Worm (Caenorhabditis elegans) whole organism, L4 larva: Measurements from ENCODE around the gene gei-8.

Source experiments
- F26F4.8 ChIP-seq: fragments of 200-800 bp; sonication (Bioruptor generic); conservative IDR thresholded peaks from 2 replicates; pipeline ENCODE4 v1.3.6; 2022; ENCODE audit warnings: missing genetic modification characterization, missing compliant biosample characterization
- F37D6.2 ChIP-seq: sonication (generic microtip); optimal IDR thresholded peaks from 2 replicates; lab custom pipeline; 2016; ENCODE audit warnings: mild to moderate bottlenecking, missing genetic modification characterization, missing compliant biosample characterization
- F49E8.2 ChIP-seq: sonication (generic microtip); optimal IDR thresholded peaks from 2 replicates; lab custom pipeline; 2016; ENCODE audit warnings: missing compliant biosample characterization, mild to moderate bottlenecking, missing genetic modification characterization, borderline replicate concordance
- Y48G9A.11 ChIP-seq: fragments of 200-800 bp; sonication (Bioruptor generic); IDR thresholded peaks from 2 replicates; pipeline ENCODE4 v1.3.6; 2022; ENCODE audit warnings: missing genetic modification reagents, missing genetic modification characterization, missing compliant biosample characterization
- Y75B8A.6 ChIP-seq: fragments of 200-800 bp; sonication (Bioruptor generic); IDR thresholded peaks from 2 replicates; pipeline ENCODE4 v1.3.6; 2022; ENCODE audit warnings: missing genetic modification reagents, missing genetic modification characterization, missing compliant biosample characterization
- ZK546.5 ChIP-seq, 2 experiments: sonication (generic microtip); optimal IDR thresholded peaks; 2 replicates each; lab custom pipeline; 2017; ENCODE audit warnings: missing biosample characterization in 2 of 2, missing genetic modification characterization in 2 of 2
- aly-2 ChIP-seq: sonication (generic microtip); optimal IDR thresholded peaks from 2 replicates; lab custom pipeline; 2018; ENCODE audit warnings: missing biosample characterization, missing genetic modification characterization
- ama-1 ChIP-seq: fragments of 150-350 bp; optimal IDR thresholded peaks from 2 replicates; lab custom pipeline; 2014; ENCODE audit warnings: inconsistent platforms, mixed read lengths
- ceh-20 ChIP-seq: fragments of 200-800 bp; sonication (Bioruptor generic); IDR thresholded peaks from 2 replicates; pipeline ENCODE4 v1.3.6; 2022; ENCODE audit warnings: missing genetic modification reagents, missing genetic modification characterization, missing compliant biosample characterization
- ceh-44 ChIP-seq: fragments of 200-800 bp; sonication (Bioruptor generic); IDR thresholded peaks from 2 replicates; pipeline ENCODE4 v1.3.6; 2022; ENCODE audit warnings: missing genetic modification reagents, missing genetic modification characterization, missing compliant biosample characterization
- ceh-82 ChIP-seq: sonication (generic microtip); optimal IDR thresholded peaks from 2 replicates; lab custom pipeline; 2017; ENCODE audit warnings: missing biosample characterization, missing genetic modification characterization
- ces-1 ChIP-seq: fragments of 150-350 bp; sonication (generic microtip); optimal IDR thresholded peaks from 4 replicates; lab custom pipeline; 2014; ENCODE audit warnings: missing biosample characterization, missing genetic modification reagents, missing genetic modification characterization
- cey-2 ChIP-seq: sonication (generic microtip); optimal IDR thresholded peaks from 3 replicates; lab custom pipeline; 2017; ENCODE audit warnings: missing genetic modification characterization, mild to moderate bottlenecking, missing compliant biosample characterization, antibody characterized with exemption, borderline replicate concordance; ENCODE audit not compliant: insufficient read depth
- ctbp-1 ChIP-seq: fragments of 200-800 bp; sonication (Bioruptor generic); IDR thresholded peaks from 2 replicates; pipeline ENCODE4 v1.3.6; 2022; ENCODE audit warnings: missing genetic modification reagents, missing genetic modification characterization, missing compliant biosample characterization
- daf-12 ChIP-seq: fragments of 150-350 bp; optimal IDR thresholded peaks from 2 replicates; lab custom pipeline; 2014; ENCODE audit warnings: missing biosample characterization, missing genetic modification reagents, missing genetic modification characterization
- daf-16 ChIP-seq, 3 experiments: sonication (generic microtip); optimal IDR thresholded peaks; 2 replicates each; lab custom pipeline; 2016 to 2017; ENCODE audit warnings: missing genetic modification characterization in 3 of 3, missing genetic modification reagents in 3 of 3, mild to moderate bottlenecking in 2 of 3, missing compliant biosample characterization in 2 of 3, missing biosample characterization in 1 of 3, moderate library complexity in 1 of 3
- daf-19 ChIP-seq: fragments of 200-800 bp; sonication (Bioruptor generic); conservative IDR thresholded peaks from 2 replicates; pipeline ENCODE4 v1.3.6; 2022; ENCODE audit warnings: missing genetic modification characterization, missing compliant biosample characterization
- daf-8 ChIP-seq: fragments of 200-800 bp; sonication (Bioruptor generic); IDR thresholded peaks from 2 replicates; pipeline ENCODE4 v1.3.6; 2022; ENCODE audit warnings: missing genetic modification characterization, missing compliant biosample characterization
- dmd-9 ChIP-seq: fragments of 200-800 bp; sonication (Bioruptor generic); IDR thresholded peaks from 2 replicates; pipeline ENCODE4 v1.3.6; 2022; ENCODE audit warnings: missing genetic modification reagents, missing genetic modification characterization, missing compliant biosample characterization
- dpl-1 ChIP-seq: fragments of 150-350 bp; optimal IDR thresholded peaks from 2 replicates; lab custom pipeline; 2014; ENCODE audit warnings: missing biosample characterization, missing genetic modification reagents, missing genetic modification characterization
- duxl-1 ChIP-seq: sonication (generic microtip); optimal IDR thresholded peaks from 2 replicates; lab custom pipeline; 2016; ENCODE audit warnings: mild to moderate bottlenecking, missing genetic modification characterization, moderate library complexity, missing compliant biosample characterization; ENCODE audit not compliant: poor library complexity
- egl-43 ChIP-seq: fragments of 200-800 bp; sonication (Bioruptor generic); IDR thresholded peaks from 2 replicates; pipeline ENCODE4 v1.3.6; 2022; ENCODE audit warnings: missing genetic modification reagents, missing genetic modification characterization, missing compliant biosample characterization
- fos-1 ChIP-seq: fragments of 150-350 bp; optimal IDR thresholded peaks from 2 replicates; lab custom pipeline; 2014; ENCODE audit warnings: missing biosample characterization, missing genetic modification characterization
- gei-8 ChIP-seq: fragments of 200-800 bp; sonication (Bioruptor generic); optimal IDR thresholded peaks from 2 replicates; lab custom pipeline; 2018; ENCODE audit warnings: mild to moderate bottlenecking, missing genetic modification characterization, missing compliant biosample characterization
- lin-13 ChIP-seq: fragments of 150-350 bp; optimal IDR thresholded peaks from 2 replicates; lab custom pipeline; 2014; ENCODE audit warnings: missing biosample characterization, missing genetic modification reagents, missing genetic modification characterization
- lin-29 ChIP-seq: fragments of 200-800 bp; sonication (Bioruptor generic); IDR thresholded peaks from 2 replicates; pipeline ENCODE4 v1.3.6; 2022; ENCODE audit warnings: missing genetic modification reagents, missing genetic modification characterization, missing compliant biosample characterization
- lin-39 ChIP-seq: fragments of 150-350 bp; optimal IDR thresholded peaks from 2 replicates; lab custom pipeline; 2014; ENCODE audit warnings: missing biosample characterization, missing genetic modification reagents, missing genetic modification characterization
- lir-3 ChIP-seq: sonication (generic microtip); optimal IDR thresholded peaks from 2 replicates; lab custom pipeline; 2016; ENCODE audit warnings: mild to moderate bottlenecking, missing genetic modification characterization, missing compliant biosample characterization
- madf-5 ChIP-seq, 2 experiments: fragments of 200-800 bp; sonication (Bioruptor generic); IDR thresholded peaks; 2 replicates each; pipeline ENCODE4 v1.3.6; 2022; ENCODE audit warnings: missing compliant biosample characterization in 2 of 2, missing genetic modification characterization in 2 of 2
- madf-9 ChIP-seq: fragments of 200-800 bp; sonication (Bioruptor generic); conservative IDR thresholded peaks from 2 replicates; pipeline ENCODE4 v1.3.6; 2022; ENCODE audit warnings: missing genetic modification reagents, missing genetic modification characterization, missing compliant biosample characterization
- mdl-1 ChIP-seq, 2 experiments: fragments of 150-350 bp in 1 of 2; sonication (generic microtip) in 1 of 2; optimal IDR thresholded peaks; 2 replicates each; lab custom pipeline; 2014 to 2017; ENCODE audit warnings: missing biosample characterization in 2 of 2, missing genetic modification characterization in 2 of 2
- mep-1 ChIP-seq: fragments of 150-350 bp; sonication (generic microtip); optimal IDR thresholded peaks from 3 replicates; lab custom pipeline; 2014; ENCODE audit warnings: missing biosample characterization, missing genetic modification characterization
- mxl-3 ChIP-seq: fragments of 200-800 bp; sonication (Bioruptor generic); optimal IDR thresholded peaks from 2 replicates; lab custom pipeline; 2018; ENCODE audit warnings: mild to moderate bottlenecking, missing genetic modification characterization, missing compliant biosample characterization
- nhr-11 ChIP-seq: fragments of 150-350 bp; optimal IDR thresholded peaks from 2 replicates; lab custom pipeline; 2014; ENCODE audit warnings: missing biosample characterization, missing genetic modification characterization
- nhr-111 ChIP-seq: fragments of 200-800 bp; sonication (Bioruptor generic); optimal IDR thresholded peaks from 2 replicates; lab custom pipeline; 2018; ENCODE audit warnings: mild to moderate bottlenecking, missing genetic modification characterization, missing compliant biosample characterization
- nhr-237 ChIP-seq: sonication (generic microtip); optimal IDR thresholded peaks from 2 replicates; lab custom pipeline; 2017; ENCODE audit warnings: missing biosample characterization, missing genetic modification characterization
- nhr-25 ChIP-seq: sonication (generic microtip); optimal IDR thresholded peaks from 2 replicates; lab custom pipeline; 2017; ENCODE audit warnings: missing genetic modification characterization, mild to moderate bottlenecking, missing compliant biosample characterization, antibody characterized with exemption, moderate library complexity, borderline replicate concordance; ENCODE audit not compliant: insufficient read depth
- nhr-42 ChIP-seq: fragments of 200-800 bp; sonication (Bioruptor generic); IDR thresholded peaks from 2 replicates; pipeline ENCODE4 v1.3.6; 2022; ENCODE audit warnings: missing genetic modification characterization, missing compliant biosample characterization
- nhr-6 ChIP-seq: fragments of 150-350 bp; optimal IDR thresholded peaks from 2 replicates; lab custom pipeline; 2014; ENCODE audit warnings: missing biosample characterization, missing genetic modification characterization
- nhr-76 ChIP-seq: fragments of 150-350 bp; optimal IDR thresholded peaks from 2 replicates; lab custom pipeline; 2014; ENCODE audit warnings: missing biosample characterization, missing genetic modification characterization
- pha-4 ChIP-seq, 2 experiments: fragments of 150-350 bp in 1 of 2; fragments of 200-800 bp in 1 of 2; sonication (Bioruptor generic) in 1 of 2; IDR thresholded peaks in 1 of 2; optimal IDR thresholded peaks in 1 of 2; 2 replicates each; pipeline versions ENCODE4 v1.3.6 to Lab custom; 2014 to 2022; ENCODE audit warnings: missing genetic modification characterization in 2 of 2, missing genetic modification reagents in 2 of 2, missing biosample characterization in 1 of 2, missing compliant biosample characterization in 1 of 2
- pqm-1 ChIP-seq: sonication (generic microtip); optimal IDR thresholded peaks from 2 replicates; lab custom pipeline; 2017; ENCODE audit warnings: missing biosample characterization, missing genetic modification characterization
- sdz-12 ChIP-seq: fragments of 200-800 bp; sonication (Bioruptor generic); optimal IDR thresholded peaks from 2 replicates; lab custom pipeline; 2018; ENCODE audit warnings: mild to moderate bottlenecking, missing genetic modification characterization, missing compliant biosample characterization
- set-16 ChIP-seq: fragments of 200-800 bp; sonication (Bioruptor generic); IDR thresholded peaks from 2 replicates; pipeline ENCODE4 v1.3.6; 2022; ENCODE audit warnings: missing genetic modification reagents, missing genetic modification characterization, missing compliant biosample characterization
- snpc-1.2 ChIP-seq: fragments of 200-800 bp; sonication (Bioruptor generic); IDR thresholded peaks from 2 replicates; pipeline ENCODE4 v1.3.6; 2022; ENCODE audit warnings: missing genetic modification reagents, missing genetic modification characterization, missing compliant biosample characterization
- snpc-4 ChIP-seq: fragments of 150-350 bp; optimal IDR thresholded peaks from 2 replicates; lab custom pipeline; 2014; ENCODE audit warnings: missing biosample characterization, missing genetic modification characterization
- tra-1 ChIP-seq: fragments of 200-800 bp; sonication (Bioruptor generic); IDR thresholded peaks from 2 replicates; pipeline ENCODE4 v1.3.6; 2022; ENCODE audit warnings: missing genetic modification reagents, missing genetic modification characterization, missing compliant biosample characterization
- unc-130 ChIP-seq: sonication (generic microtip); optimal IDR thresholded peaks from 2 replicates; lab custom pipeline; 2016; ENCODE audit warnings: missing genetic modification reagents, missing genetic modification characterization, missing compliant biosample characterization
- unc-39 ChIP-seq: sonication (generic microtip); optimal IDR thresholded peaks from 2 replicates; lab custom pipeline; 2017; ENCODE audit warnings: missing biosample characterization, missing genetic modification characterization
- zip-11 ChIP-seq: fragments of 200-800 bp; sonication (Bioruptor generic); IDR thresholded peaks from 2 replicates; pipeline ENCODE4 v1.3.6; 2022; ENCODE audit warnings: missing genetic modification characterization, missing compliant biosample characterization
- ztf-7 ChIP-seq: fragments of 150-350 bp; optimal IDR thresholded peaks from 2 replicates; lab custom pipeline; 2014; ENCODE audit warnings: missing biosample characterization, missing genetic modification characterization

The gei-8 gene

DNA sequence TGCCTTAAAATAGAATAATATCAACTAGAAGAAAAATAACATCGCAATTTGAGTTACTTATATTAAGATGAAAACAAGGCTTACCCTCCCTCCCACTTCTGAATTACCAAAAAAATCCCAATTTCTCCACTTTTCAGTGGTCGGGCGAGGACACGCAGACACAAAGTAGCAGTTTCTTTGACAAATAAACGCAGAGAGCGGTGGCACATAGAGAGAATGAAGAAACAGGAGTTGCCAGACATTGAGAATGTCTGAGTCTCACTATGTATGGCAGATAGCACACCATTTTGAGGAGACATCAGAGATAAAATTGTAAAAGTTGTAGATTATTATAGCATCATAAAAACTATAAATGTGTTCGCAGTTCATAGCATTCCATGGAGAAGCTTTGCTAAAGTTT is 4.2 kb upstream of the gei-8 start (continued):
- TF ChIP-seq ctbp-1 (GFP tag; lab: Robert Waterston, UW) (no peak), daf-19 (GFP tag; lab: Robert Waterston, UW) (no peak), dmd-9 (GFP tag; lab: Robert Waterston, UW) (no peak), ama-1 (lab: Kevin White, UChicago) (no peak), lin-39 (tag; lab: Kevin White, UChicago) (no peak), ceh-20 (GFP tag; lab: Robert Waterston, UW) (no peak), lin-29 (GFP tag; lab: Robert Waterston, UW) (no peak), nhr-237 (tag; lab: Kevin White, UChicago) (no peak), snpc-4 (tag; lab: Kevin White, UChicago) (no peak), ZK546.5 (tag; optimal IDR thresholded peaks at IDR 0.05; lab: Kevin White, UChicago) (no peak), nhr-11 (tag; lab: Kevin White, UChicago) (no peak), cey-2 (tag; lab: Kevin White, UChicago) (peak; percentile 65), egl-43 (GFP tag; lab: Robert Waterston, UW) (no peak), pqm-1 (no peak), daf-12 (no peak), nhr-111 (no peak), snpc-1.2 (GFP tag; lab: Robert Waterston, UW) (no peak), duxl-1 (no peak), daf-16 (GFP tag; optimal IDR thresholded peaks at IDR 0.05; lab: Kevin White, UChicago) (no peak), daf-16 (tag; optimal IDR thresholded peaks at IDR 0.05; lab: Kevin White, UChicago) (peak; percentile 59), mxl-3 (GFP tag; lab: Kevin White, UChicago) (no peak), nhr-6 (tag; lab: Kevin White, UChicago) (peak; percentile 22), ces-1 (GFP tag; lab: Kevin White, UChicago) (no peak), Y48G9A.11 (GFP tag; lab: Robert Waterston, UW) (no peak), ztf-7 (no peak), nhr-25 (tag; lab: Kevin White, UChicago) (no peak), daf-8 (GFP tag; lab: Robert Waterston, UW) (no peak), sdz-12 (GFP tag; lab: Kevin White, UChicago) (no peak), mdl-1 (tag; optimal IDR thresholded peaks at IDR 0.05; lab: Kevin White, UChicago) (peak in 1 of 2 experiments; percentile 39), dpl-1 (GFP tag; lab: Kevin White, UChicago) (peak; percentile 19), set-16 (GFP tag; lab: Robert Waterston, UW) (no peak), nhr-76 (no peak), mep-1 (tag; lab: Kevin White, UChicago) (peak; percentile 63), Y75B8A.6 (GFP tag; lab: Robert Waterston, UW) (no peak), tra-1 (GFP tag; lab: Robert Waterston, UW) (no peak), unc-130 (GFP tag; lab: Kevin White, UChicago) (no peak), gei-8 (GFP tag; lab: Kevin White, UChicago) (no peak), F26F4.8 (no peak), nhr-42 (GFP tag; lab: Robert Waterston, UW) (no peak), F37D6.2 (tag; lab: Kevin White, UChicago) (no peak), pha-4 (GFP tag; IDR thresholded peaks at IDR 0.05; lab: Robert Waterston, UW) (no peak), pha-4 (tag; optimal IDR thresholded peaks at IDR 0.05; lab: Kevin White, UChicago) (no peak), lir-3 (tag; lab: Kevin White, UChicago) (no peak), ceh-44 (no peak), madf-5 (GFP tag; IDR thresholded peaks at IDR 0.05; lab: Robert Waterston, UW) (no peak), lin-13 (GFP tag; lab: Kevin White, UChicago) (no peak), F49E8.2 (no peak), zip-11 (GFP tag; lab: Robert Waterston, UW) (no peak), fos-1 (tag; lab: Kevin White, UChicago) (no peak), madf-9 (GFP tag; lab: Robert Waterston, UW) (no peak; the same call in 1 of the 2 replicates), unc-39 (tag; lab: Kevin White, UChicago) (no peak), aly-2 (tag; lab: Kevin White, UChicago) (no peak), ceh-82 (no peak)
